Fruit fly (Drosophila melanogaster) whole organism, embryonic: ENCODE data around the gene bun.

Experiments
- Abd-B ChIP-seq: fragments of 200-800 bp; sonication (Bioruptor generic); optimal IDR thresholded peaks from 2 replicates; lab custom pipeline; 2018; ENCODE audit warnings: missing biosample characterization, mild to moderate bottlenecking, missing genetic modification characterization, moderate library complexity
- Adf1 ChIP-seq: fragments of 200-800 bp; sonication (Bioruptor generic); IDR thresholded peaks from 2 replicates; pipeline ENCODE4 v1.3.6; 2022; ENCODE audit warnings: missing biosample characterization, missing genetic modification characterization
- CG10321 ChIP-seq: fragments of 200-800 bp; sonication (Bioruptor generic); IDR thresholded peaks from 2 replicates; pipeline ENCODE4 v1.3.6; 2022; ENCODE audit warnings: missing biosample characterization, missing genetic modification characterization
- CG11504 ChIP-seq: fragments of 200-800 bp; sonication (Bioruptor generic); optimal IDR thresholded peaks from 3 replicates; lab custom pipeline; 2019; ENCODE audit warnings: missing biosample characterization, mild to moderate bottlenecking, missing genetic modification characterization, moderate library complexity
- CG12155 ChIP-seq: fragments of 200-800 bp; sonication (Bioruptor generic); optimal IDR thresholded peaks from 3 replicates; lab custom pipeline; 2016; ENCODE audit warnings: missing biosample characterization, missing genetic modification characterization
- CG12769 ChIP-seq: fragments of 200-800 bp; sonication (Bioruptor generic); optimal IDR thresholded peaks from 2 replicates; lab custom pipeline; 2019; ENCODE audit warnings: missing biosample characterization, mild to moderate bottlenecking, missing genetic modification characterization, moderate library complexity
- CG13123 ChIP-seq: fragments of 200-800 bp; sonication (Bioruptor generic); optimal IDR thresholded peaks from 2 replicates; lab custom pipeline; 2016; ENCODE audit warnings: missing biosample characterization, missing genetic modification characterization
- CG1832 ChIP-seq: fragments of 200-800 bp; sonication (Bioruptor generic); optimal IDR thresholded peaks from 2 replicates; lab custom pipeline; 2017; ENCODE audit warnings: missing biosample characterization, mild to moderate bottlenecking, missing genetic modification characterization, inconsistent platforms
- CG2116 ChIP-seq: fragments of 200-800 bp; sonication (Bioruptor generic); optimal IDR thresholded peaks from 3 replicates; lab custom pipeline; 2018; ENCODE audit warnings: missing biosample characterization, mild to moderate bottlenecking, missing genetic modification characterization
- CG4282 ChIP-seq: fragments of 200-800 bp; sonication (Bioruptor generic); optimal IDR thresholded peaks from 2 replicates; lab custom pipeline; 2016; ENCODE audit warnings: missing biosample characterization, missing genetic modification characterization
- CG7357 ChIP-seq: fragments of 200-800 bp; sonication (Bioruptor generic); IDR thresholded peaks from 3 replicates; pipeline ENCODE4 v1.3.6; 2022; ENCODE audit warnings: missing biosample characterization, missing genetic modification characterization
- CG8281 ChIP-seq: fragments of 200-800 bp; sonication (Bioruptor generic); optimal IDR thresholded peaks from 2 replicates; lab custom pipeline; 2018; ENCODE audit warnings: missing biosample characterization, mild to moderate bottlenecking, missing genetic modification characterization, moderate library complexity
- CG8478 ChIP-seq: fragments of >200 bp; optimal IDR thresholded peaks from 2 replicates; lab custom pipeline; 2018
- CG9609 ChIP-seq: fragments of 200-800 bp; sonication (Bioruptor generic); optimal IDR thresholded peaks from 3 replicates; lab custom pipeline; 2016; ENCODE audit warnings: missing biosample characterization, missing genetic modification characterization
- CG9727 ChIP-seq: fragments of 200-800 bp; sonication (Bioruptor generic); optimal IDR thresholded peaks from 3 replicates; lab custom pipeline; 2017; ENCODE audit warnings: missing biosample characterization, mild to moderate bottlenecking, missing genetic modification characterization
- CoRest ChIP-seq: fragments of 200-800 bp; sonication (Bioruptor generic); optimal IDR thresholded peaks from 3 replicates; lab custom pipeline; 2018; ENCODE audit warnings: missing biosample characterization, mild to moderate bottlenecking, missing genetic modification characterization, moderate library complexity
- Deaf1 ChIP-seq: fragments of 200-800 bp; optimal IDR thresholded peaks from 3 replicates; lab custom pipeline; 2019; ENCODE audit warnings: missing biosample characterization, mild to moderate bottlenecking, missing genetic modification characterization, moderate library complexity
- Elba2 ChIP-seq: fragments of 200-800 bp; sonication (Bioruptor generic); optimal IDR thresholded peaks from 3 replicates; lab custom pipeline; 2016; ENCODE audit warnings: missing biosample characterization, missing genetic modification characterization
- Jarid2 ChIP-seq: fragments of 200-800 bp; sonication (Bioruptor generic); optimal IDR thresholded peaks from 3 replicates; lab custom pipeline; 2017; ENCODE audit warnings: mild to moderate bottlenecking, missing biosample characterization, missing genetic modification reagents, missing genetic modification characterization
- Med ChIP-seq: fragments of 200-800 bp; sonication (Bioruptor generic); peaks from one replicate; lab custom pipeline; 2016; ENCODE audit warnings: missing biosample characterization, missing genetic modification characterization, mild to moderate bottlenecking, inconsistent platforms, moderate library complexity
- Nf-YA ChIP-seq: fragments of 200-800 bp; sonication (Bioruptor generic); IDR thresholded peaks from 2 replicates; pipeline ENCODE4 v1.3.6; 2022; ENCODE audit warnings: missing biosample characterization, missing genetic modification characterization
- Nf-YB ChIP-seq: fragments of 200-800 bp; sonication (Bioruptor generic); optimal IDR thresholded peaks from 3 replicates; lab custom pipeline; 2019; ENCODE audit warnings: missing biosample characterization, mild to moderate bottlenecking, missing genetic modification characterization, moderate library complexity
- Oaz ChIP-seq: fragments of 200-800 bp; sonication (Bioruptor generic); IDR thresholded peaks from 2 replicates; pipeline ENCODE4 v1.3.6; 2022; ENCODE audit warnings: missing biosample characterization, missing genetic modification characterization
- Opbp ChIP-seq: fragments of 200-800 bp; sonication (Bioruptor generic); IDR thresholded peaks from 3 replicates; pipeline ENCODE4 v1.3.6; 2022; ENCODE audit warnings: missing biosample characterization, missing genetic modification characterization; ENCODE audit not compliant: partially characterized antibody
- Vsx1 ChIP-seq: fragments of 200-800 bp; sonication (Bioruptor generic); optimal IDR thresholded peaks from 2 replicates; lab custom pipeline; 2017; ENCODE audit warnings: missing biosample characterization, mild to moderate bottlenecking, missing genetic modification characterization, missing genetic modification reagents
- abd-A ChIP-seq: fragments of 200-800 bp; sonication (Bioruptor generic); optimal IDR thresholded peaks from 3 replicates; lab custom pipeline; 2019; ENCODE audit warnings: missing biosample characterization, mild to moderate bottlenecking, missing genetic modification characterization, moderate library complexity
- bcd ChIP-seq: fragments of 200-800 bp; sonication (Bioruptor generic); optimal IDR thresholded peaks from 2 replicates; lab custom pipeline; 2017; ENCODE audit warnings: missing biosample characterization, mild to moderate bottlenecking, missing genetic modification characterization
- cg ChIP-seq: fragments of 200-800 bp; sonication (Bioruptor generic); optimal IDR thresholded peaks from 3 replicates; lab custom pipeline; 2019; ENCODE audit warnings: missing biosample characterization, mild to moderate bottlenecking, missing genetic modification characterization, moderate library complexity
- chinmo ChIP-seq: fragments of 200-800 bp; sonication (Bioruptor generic); IDR thresholded peaks from 4 replicates; pipeline ENCODE4 v1.3.6; 2022; ENCODE audit warnings: missing biosample characterization, missing genetic modification characterization; ENCODE audit not compliant: partially characterized antibody
- ci ChIP-seq: fragments of 200-800 bp; sonication (Bioruptor generic); IDR thresholded peaks from 3 replicates; pipeline ENCODE4 v1.3.6; 2022; ENCODE audit warnings: missing biosample characterization, missing genetic modification characterization
- crp ChIP-seq, 2 experiments: fragments of 200-800 bp; sonication (Bioruptor generic); optimal IDR thresholded peaks; 2 replicates in 1 of 2; 3 replicates in 1 of 2; lab custom pipeline; 2017; ENCODE audit warnings: missing biosample characterization in 2 of 2, missing genetic modification characterization in 2 of 2, mild to moderate bottlenecking in 1 of 2, moderate library complexity in 1 of 2
- esg ChIP-seq: fragments of 200-800 bp; sonication (Bioruptor generic); conservative IDR thresholded peaks from 2 replicates; pipeline ENCODE4 v1.3.6; 2022; ENCODE audit warnings: missing biosample characterization, missing genetic modification characterization
- fru ChIP-seq: fragments of >200 bp; optimal IDR thresholded peaks from 2 replicates; lab custom pipeline; 2017
- ftz-f1 ChIP-seq: fragments of 200-800 bp; sonication (Bioruptor generic); optimal IDR thresholded peaks from 2 replicates; lab custom pipeline; 2016; ENCODE audit warnings: missing biosample characterization, missing genetic modification characterization
- insv ChIP-seq, 2 experiments: fragments of 200-800 bp; sonication (Bioruptor generic); optimal IDR thresholded peaks; 3 replicates each; lab custom pipeline; 2016 to 2018; ENCODE audit warnings: missing biosample characterization in 2 of 2, missing genetic modification characterization in 2 of 2
- lola ChIP-seq, 3 experiments: fragments of >200 bp in 2 of 3; fragments of 200-800 bp in 1 of 3; sonication (Bioruptor generic) in 1 of 3; optimal IDR thresholded peaks; 2 replicates each; lab custom pipeline; 2017 to 2019; ENCODE audit warnings: missing biosample characterization in 3 of 3, missing genetic modification characterization in 3 of 3, mild to moderate bottlenecking in 1 of 3, moderate library complexity in 1 of 3
- mirr ChIP-seq: fragments of 200-800 bp; sonication (Bioruptor generic); optimal IDR thresholded peaks from 3 replicates; lab custom pipeline; 2018; ENCODE audit warnings: missing biosample characterization, mild to moderate bottlenecking, missing genetic modification characterization
- nau ChIP-seq: fragments of 200-800 bp; sonication (Bioruptor generic); optimal IDR thresholded peaks from 3 replicates; lab custom pipeline; 2017; ENCODE audit warnings: missing biosample characterization, mild to moderate bottlenecking, missing genetic modification characterization, missing genetic modification reagents
- otp ChIP-seq: fragments of 200-800 bp; sonication (Bioruptor generic); IDR thresholded peaks from 3 replicates; pipeline ENCODE4, ENCODE4 v1.3.6; 2022; ENCODE audit warnings: missing biosample characterization, missing genetic modification characterization
- pb ChIP-seq: fragments of 200-800 bp; sonication (Bioruptor generic); optimal IDR thresholded peaks from 3 replicates; lab custom pipeline; 2016; ENCODE audit warnings: missing biosample characterization, missing genetic modification characterization
- prd ChIP-seq, 3 experiments: fragments of >200 bp in 2 of 3; fragments of 200-800 bp in 1 of 3; sonication (Bioruptor generic) in 1 of 3; optimal IDR thresholded peaks in 2 of 3; IDR thresholded peaks in 1 of 3; 2 replicates in 2 of 3; 3 replicates in 1 of 3; pipeline versions ENCODE4 v1.3.6 to Lab custom; 2017 to 2022; ENCODE audit warnings: missing biosample characterization in 1 of 3, missing genetic modification characterization in 1 of 3
- ranshi ChIP-seq: fragments of 200-800 bp; sonication (Bioruptor generic); IDR thresholded peaks from 2 replicates; pipeline ENCODE4 v1.3.6; 2022; ENCODE audit warnings: missing biosample characterization, missing genetic modification characterization
- sens ChIP-seq: fragments of 200-800 bp; sonication (Bioruptor generic); peaks from one replicate; lab custom pipeline; 2016; ENCODE audit warnings: missing biosample characterization, missing genetic modification characterization
- sqz ChIP-seq: fragments of 200-800 bp; sonication (Bioruptor generic); optimal IDR thresholded peaks from 3 replicates; lab custom pipeline; 2018; ENCODE audit warnings: missing biosample characterization, mild to moderate bottlenecking, missing genetic modification characterization
- vvl ChIP-seq: fragments of 200-800 bp; sonication (Bioruptor generic); IDR thresholded peaks from 2 replicates; pipeline ENCODE4 v1.3.6; 2022; ENCODE audit warnings: missing biosample characterization, missing genetic modification characterization
- yki ChIP-seq: fragments of >200 bp; optimal IDR thresholded peaks from 3 replicates; lab custom pipeline; 2018

bun gene

DNA sequence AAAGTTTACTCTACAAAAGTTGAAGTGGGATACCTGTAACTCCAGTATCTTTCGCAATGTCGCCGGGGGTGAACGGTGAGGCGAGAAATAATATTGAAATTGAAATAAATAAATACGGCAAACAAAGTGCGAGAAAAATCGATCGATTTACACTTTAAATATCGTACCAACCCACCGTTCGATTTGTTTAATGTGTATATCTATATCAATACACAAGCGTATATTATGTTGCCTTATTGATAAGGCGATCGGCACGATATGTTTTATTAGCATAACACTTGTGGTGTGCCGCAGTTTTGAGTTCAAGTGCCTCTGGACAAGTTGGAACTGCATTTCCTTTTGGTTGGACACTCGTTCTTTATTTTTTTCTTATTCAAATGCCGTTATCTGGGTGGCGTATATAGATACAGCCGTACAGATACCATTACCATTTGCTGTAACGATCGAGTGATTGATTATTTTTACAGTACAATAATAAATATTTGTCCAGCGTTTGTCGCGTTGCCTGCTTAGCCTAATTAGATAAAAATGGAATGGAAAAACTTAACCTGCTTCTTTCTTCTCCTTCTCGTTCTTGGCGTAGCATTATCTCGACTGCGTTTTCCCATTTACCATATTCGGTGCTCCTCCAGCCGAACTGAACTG lies 42.6 kb upstream of the bun start (continued):
- TF ChIP-seq lola (GFP tag; optimal IDR thresholded peaks at IDR 0.05; lab: Kevin White, UChicago), result peak in 1 of 3 experiments; percentile 33
- TF ChIP-seq cg, result no peak
- no peak for TF ChIP-seq prd (optimal IDR thresholded peaks at IDR 0.05; lab: Kevin White, UChicago)
- no peak for TF ChIP-seq prd (GFP tag; IDR thresholded peaks at IDR 0.05; lab: Robert Waterston, UW)
- TF ChIP-seq esg (GFP tag; lab: Robert Waterston, UW), result no peak

DNA sequence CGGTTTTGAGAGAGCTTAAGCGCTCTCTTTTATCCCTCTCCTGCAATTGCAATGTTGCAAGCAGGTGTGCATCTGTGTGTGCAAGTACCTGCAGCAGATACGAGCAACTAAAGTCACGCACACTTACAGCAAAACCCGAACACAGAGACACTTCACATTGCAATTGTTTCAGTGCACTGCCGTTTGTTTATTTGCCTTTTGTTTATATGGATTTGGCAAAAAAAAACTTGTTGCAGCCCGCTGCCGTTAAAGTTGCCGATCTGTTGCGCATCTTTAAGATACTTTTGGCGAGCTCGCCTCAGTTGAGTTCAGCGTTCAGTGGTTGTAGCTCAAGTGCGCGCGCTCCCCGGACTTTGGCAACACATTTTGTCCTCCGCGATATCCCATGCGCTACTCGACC lies 40.9 kb upstream of the bun start, which contains the start of gene nub:
Gene nub, plus strand, starts transcription at position 301 of the 400 bp plus-strand sequence.
- no peak for TF ChIP-seq CG9609
- no peak for TF ChIP-seq fru
- peak; percentile 3 for TF ChIP-seq Med (GFP tag; lab: Kevin White, UChicago)
- no peak for TF ChIP-seq ranshi (GFP tag; lab: Robert Waterston, UW)
- no peak for TF ChIP-seq CG9727 (GFP tag; lab: Kevin White, UChicago)
- TF ChIP-seq CG4282 (GFP tag; lab: Kevin White, UChicago), result no peak
- TF ChIP-seq CG7357 (GFP tag; lab: Robert Waterston, UW), result no peak
- TF ChIP-seq Oaz (GFP tag; lab: Robert Waterston, UW), result no peak

DNA sequence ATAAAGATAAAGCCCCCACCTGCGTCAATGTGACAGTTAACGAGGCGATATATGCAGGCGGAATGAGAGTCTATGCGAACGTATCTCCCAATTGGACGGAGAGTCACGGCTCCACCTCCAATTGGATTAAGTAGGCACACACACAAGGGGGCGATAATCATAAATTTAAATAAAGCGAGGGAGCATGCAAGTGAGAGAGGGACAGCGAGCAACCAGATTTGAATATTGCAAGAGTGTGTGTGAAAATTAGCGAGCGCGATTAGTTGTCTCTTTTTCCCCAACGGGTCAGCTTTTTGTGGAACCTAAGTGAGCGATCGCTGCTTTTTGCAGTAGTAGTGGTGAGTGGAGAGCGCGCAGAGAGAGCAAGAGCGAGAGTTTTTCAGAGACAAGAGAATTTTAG lies 40.4 kb upstream of the bun start:
- peak; percentile 95 for TF ChIP-seq CG8478 (lab: Kevin White, UChicago)
- TF ChIP-seq ftz-f1, result peak; percentile 19
- peak; percentile 11 for TF ChIP-seq CG12769 (tag; lab: Kevin White, UChicago)
- TF ChIP-seq sqz (GFP tag; lab: Kevin White, UChicago), result peak; percentile 45
- no peak for TF ChIP-seq mirr (GFP tag; lab: Kevin White, UChicago)
- TF ChIP-seq lola (GFP tag; optimal IDR thresholded peaks at IDR 0.05; lab: Kevin White, UChicago), result peak in 1 of 3 experiments; percentile 54
- TF ChIP-seq sens (GFP tag; lab: Kevin White, UChicago), result peak; percentile 77
- peak; percentile 94 for TF ChIP-seq CG10321 (GFP tag; lab: Robert Waterston, UW)
- peak; percentile 22 for TF ChIP-seq Deaf1 (tag; lab: Kevin White, UChicago)
- TF ChIP-seq vvl (GFP tag; lab: Robert Waterston, UW), result peak; percentile 100
- TF ChIP-seq CG8281 (tag; lab: Kevin White, UChicago), result no peak
- TF ChIP-seq CG12155 (GFP tag; lab: Kevin White, UChicago), result no peak
- TF ChIP-seq Opbp (GFP tag; lab: Robert Waterston, UW), result peak; percentile 53; the same call in 1 of the 3 replicates
- TF ChIP-seq chinmo (GFP tag; lab: Robert Waterston, UW), result peak; percentile 98
- peak; percentile 61 for TF ChIP-seq CoRest (tag; lab: Kevin White, UChicago)
- TF ChIP-seq ci (GFP tag; lab: Robert Waterston, UW), result peak; percentile 62; the same call in 1 of the 3 replicates
- TF ChIP-seq CG11504 (tag; lab: Kevin White, UChicago), result peak; percentile 27
- no peak for TF ChIP-seq CG13123 (GFP tag; lab: Kevin White, UChicago)
- no peak for TF ChIP-seq crp (GFP tag; optimal IDR thresholded peaks at IDR 0.05; lab: Kevin White, UChicago)
- peak; percentile 55 for TF ChIP-seq Vsx1 (GFP tag; lab: Kevin White, UChicago)
- peak; percentile 80 for TF ChIP-seq CG1832 (GFP tag; lab: Kevin White, UChicago)
- TF ChIP-seq CG2116 (GFP tag; lab: Kevin White, UChicago), result no peak
- TF ChIP-seq abd-A (tag; lab: Kevin White, UChicago), result no peak
- peak; percentile 80 for TF ChIP-seq otp (GFP tag; lab: Robert Waterston, UW)
- peak; percentile 10 for TF ChIP-seq pb (GFP tag; lab: Kevin White, UChicago)
- peak; percentile 75 for TF ChIP-seq Adf1 (GFP tag; lab: Robert Waterston, UW)
- TF ChIP-seq Elba2 (GFP tag; lab: Kevin White, UChicago), result peak; percentile 53
- TF ChIP-seq insv (GFP tag; optimal IDR thresholded peaks at IDR 0.05; lab: Kevin White, UChicago), result peak; percentile 6 to 85
- peak; percentile 38 for TF ChIP-seq bcd
- TF ChIP-seq Med (GFP tag; lab: Kevin White, UChicago), result peak; percentile 74
- TF ChIP-seq Nf-YA (GFP tag; lab: Robert Waterston, UW), result peak; percentile 76; the same call in 1 of the 2 replicates
- TF ChIP-seq cg, result peak; percentile 99
- TF ChIP-seq Abd-B (GFP tag; lab: Kevin White, UChicago), result peak; percentile 62
- peak; percentile 61 for TF ChIP-seq Jarid2 (GFP tag; lab: Kevin White, UChicago)
- TF ChIP-seq yki (lab: Kevin White, UChicago), result peak; percentile 18
- no peak for TF ChIP-seq nau (GFP tag; lab: Kevin White, UChicago)
- peak; percentile 99 for TF ChIP-seq Nf-YB (GFP tag; lab: Kevin White, UChicago)
